Worm (Caenorhabditis elegans) whole organism, L2 larva: Measurements from ENCODE around the gene srw-48.

Source experiments
- F13H6.1 ChIP-seq: sonication (generic microtip); optimal IDR thresholded peaks from 2 replicates; lab custom pipeline; 2016; ENCODE audit warnings: missing genetic modification characterization, missing compliant biosample characterization
- Y55F3AM.14 ChIP-seq: fragments of 200-800 bp; sonication (Bioruptor generic); optimal IDR thresholded peaks from 2 replicates; lab custom pipeline; 2018; ENCODE audit warnings: mild to moderate bottlenecking, missing genetic modification characterization, missing compliant biosample characterization
- alr-1 ChIP-seq: fragments of 150-350 bp; optimal IDR thresholded peaks from 2 replicates; lab custom pipeline; 2014; ENCODE audit warnings: missing biosample characterization, missing genetic modification characterization
- aly-2 ChIP-seq: fragments of 150-350 bp; optimal IDR thresholded peaks from 2 replicates; lab custom pipeline; 2014; ENCODE audit warnings: missing biosample characterization, missing genetic modification characterization
- blmp-1 ChIP-seq: sonication (generic microtip); optimal IDR thresholded peaks from 2 replicates; lab custom pipeline; 2017; ENCODE audit warnings: missing genetic modification characterization, mild to moderate bottlenecking, missing compliant biosample characterization, antibody characterized with exemption, moderate library complexity; ENCODE audit not compliant: insufficient read depth
- ceh-16 ChIP-seq: fragments of 150-350 bp; optimal IDR thresholded peaks from 2 replicates; lab custom pipeline; 2014; ENCODE audit warnings: missing biosample characterization, missing genetic modification characterization
- ceh-82 ChIP-seq: fragments of 150-350 bp; optimal IDR thresholded peaks from 2 replicates; lab custom pipeline; 2014; ENCODE audit warnings: missing biosample characterization, missing genetic modification characterization
- dmd-4 ChIP-seq: sonication (generic microtip); optimal IDR thresholded peaks from 2 replicates; lab custom pipeline; 2017; ENCODE audit warnings: missing biosample characterization, missing genetic modification characterization
- elt-1 ChIP-seq: fragments of 150-350 bp; optimal IDR thresholded peaks from 2 replicates; lab custom pipeline; 2014; ENCODE audit warnings: missing biosample characterization, missing genetic modification characterization
- elt-3 ChIP-seq: sonication (generic microtip); optimal IDR thresholded peaks from 2 replicates; lab custom pipeline; 2017; ENCODE audit warnings: missing biosample characterization, missing genetic modification characterization
- fos-1 ChIP-seq: fragments of 150-350 bp; optimal IDR thresholded peaks from 2 replicates; lab custom pipeline; 2014; ENCODE audit warnings: missing biosample characterization, missing genetic modification characterization
- lin-13 ChIP-seq: fragments of 150-350 bp; optimal IDR thresholded peaks from 2 replicates; lab custom pipeline; 2014; ENCODE audit warnings: missing biosample characterization, missing genetic modification reagents, missing genetic modification characterization
- lin-39 ChIP-seq: fragments of 150-350 bp; optimal IDR thresholded peaks from 2 replicates; lab custom pipeline; 2014; ENCODE audit warnings: missing biosample characterization, missing genetic modification reagents, missing genetic modification characterization
- lsy-2 ChIP-seq, 2 experiments: fragments of 150-350 bp in 1 of 2; sonication (generic microtip) in 1 of 2; optimal IDR thresholded peaks; 2 replicates each; lab custom pipeline; 2014 to 2017; ENCODE audit warnings: missing biosample characterization in 2 of 2, missing genetic modification characterization in 2 of 2
- mab-5 ChIP-seq: fragments of 150-350 bp; optimal IDR thresholded peaks from 2 replicates; lab custom pipeline; 2014; ENCODE audit warnings: missing biosample characterization, missing genetic modification characterization
- mbf-1 ChIP-seq: sonication (generic microtip); optimal IDR thresholded peaks from 2 replicates; lab custom pipeline; 2017; ENCODE audit warnings: missing biosample characterization, missing genetic modification characterization
- nhr-12 ChIP-seq: fragments of 150-350 bp; optimal IDR thresholded peaks from 2 replicates; lab custom pipeline; 2014; ENCODE audit warnings: missing biosample characterization, missing genetic modification characterization
- nhr-21 ChIP-seq: fragments of 150-350 bp; optimal IDR thresholded peaks from 2 replicates; lab custom pipeline; 2014; ENCODE audit warnings: missing biosample characterization, missing genetic modification characterization
- peb-1 ChIP-seq: fragments of 150-350 bp; optimal IDR thresholded peaks from 2 replicates; lab custom pipeline; 2014; ENCODE audit warnings: missing biosample characterization, missing genetic modification characterization
- skn-1 ChIP-seq: sonication (generic microtip); optimal IDR thresholded peaks from 2 replicates; lab custom pipeline; 2017; ENCODE audit warnings: missing biosample characterization, missing genetic modification characterization
- sma-3 ChIP-seq: sonication (generic microtip); optimal IDR thresholded peaks from 2 replicates; lab custom pipeline; 2016; ENCODE audit warnings: missing genetic modification reagents, missing genetic modification characterization, missing compliant biosample characterization
- sma-9 ChIP-seq, 2 experiments: fragments of 150-350 bp in 1 of 2; sonication (generic microtip) in 1 of 2; optimal IDR thresholded peaks; 2 replicates each; lab custom pipeline; 2014 to 2016; ENCODE audit warnings: missing genetic modification characterization in 2 of 2, mild to moderate bottlenecking in 1 of 2, missing biosample characterization in 1 of 2, missing compliant biosample characterization in 1 of 2, missing genetic modification reagents in 1 of 2, moderate library complexity in 1 of 2
- snpc-4 ChIP-seq: fragments of 150-350 bp; optimal IDR thresholded peaks from 2 replicates; lab custom pipeline; 2014; ENCODE audit warnings: missing biosample characterization, missing genetic modification characterization
- unc-39 ChIP-seq: fragments of 150-350 bp; optimal IDR thresholded peaks from 2 replicates; lab custom pipeline; 2014; ENCODE audit warnings: missing biosample characterization, missing genetic modification characterization
- unc-55 ChIP-seq: fragments of 150-350 bp; sonication (generic microtip); optimal IDR thresholded peaks from 3 replicates; lab custom pipeline; 2014; ENCODE audit warnings: missing biosample characterization, missing genetic modification reagents, missing genetic modification characterization
- unc-62 ChIP-seq: fragments of 150-350 bp; optimal IDR thresholded peaks from 2 replicates; lab custom pipeline; 2014; ENCODE audit warnings: missing biosample characterization, missing genetic modification reagents, missing genetic modification characterization
- zag-1 ChIP-seq: fragments of 150-350 bp; optimal IDR thresholded peaks from 2 replicates; lab custom pipeline; 2014; ENCODE audit warnings: missing biosample characterization, missing genetic modification characterization
- ztf-1 ChIP-seq: fragments of 200-800 bp; sonication (Bioruptor generic); conservative IDR thresholded peaks from 2 replicates; pipeline ENCODE4 v1.3.6; 2022; ENCODE audit warnings: missing genetic modification characterization, missing compliant biosample characterization
- ztf-4 ChIP-seq: fragments of 150-350 bp; optimal IDR thresholded peaks from 2 replicates; lab custom pipeline; 2014; ENCODE audit warnings: missing biosample characterization, missing genetic modification characterization

The srw-48 gene

ce11 chrV:16459377-16459776 lies 38.6 kb downstream of the srw-48 start:
- TF ChIP-seq alr-1 (tag; lab: Kevin White, UChicago) (no peak), unc-55 (GFP tag; lab: Kevin White, UChicago) (no peak), dmd-4 (tag; lab: Kevin White, UChicago) (no peak), F13H6.1 (tag; lab: Kevin White, UChicago) (no peak), elt-3 (no peak), ceh-82 (tag; lab: Kevin White, UChicago) (no peak), ceh-16 (tag; lab: Kevin White, UChicago) (no peak), elt-1 (tag; lab: Kevin White, UChicago) (no peak), zag-1 (tag; lab: Kevin White, UChicago) (no peak), skn-1 (tag; lab: Kevin White, UChicago) (no peak), fos-1 (tag; lab: Kevin White, UChicago) (no peak), snpc-4 (tag; lab: Kevin White, UChicago) (no peak), lin-13 (GFP tag; lab: Kevin White, UChicago) (no peak), nhr-12 (tag; lab: Kevin White, UChicago) (no peak), sma-9 (GFP tag; optimal IDR thresholded peaks at IDR 0.05; lab: Kevin White, UChicago) (no peak), sma-9 (tag; optimal IDR thresholded peaks at IDR 0.05; lab: Kevin White, UChicago) (no peak)
- TF ChIP-seq, all 48 proteins: peak for 0

- TF ChIP-seq ztf-1 (GFP tag; lab: Robert Waterston, UW) (no peak), blmp-1 (tag; lab: Kevin White, UChicago) (no peak), unc-62 (GFP tag; lab: Kevin White, UChicago) (no peak), mbf-1 (tag; lab: Kevin White, UChicago) (no peak), lin-39 (no peak), alr-1 (tag; lab: Kevin White, UChicago) (no peak), nhr-21 (tag; lab: Kevin White, UChicago) (no peak), mab-5 (tag; lab: Kevin White, UChicago) (no peak), sma-3 (no peak), unc-39 (no peak), ztf-4 (tag; lab: Kevin White, UChicago) (no peak), sma-9 (GFP tag; optimal IDR thresholded peaks at IDR 0.05; lab: Kevin White, UChicago) (no peak), sma-9 (tag; optimal IDR thresholded peaks at IDR 0.05; lab: Kevin White, UChicago) (no peak)
Observed at ce11 chrV:16460866-16461265, 40.1 kb downstream of the srw-48 start, which contains the start of gene srh-142. srh-142 (minus strand) TSS chrV:16460966.

- TF ChIP-seq unc-39 (no peak), lsy-2 (tag; optimal IDR thresholded peaks at IDR 0.05; lab: Kevin White, UChicago) (no peak), ceh-82 (tag; lab: Kevin White, UChicago) (no peak), elt-1 (tag; lab: Kevin White, UChicago) (no peak), mbf-1 (tag; lab: Kevin White, UChicago) (no peak), peb-1 (no peak)
Observed at ce11 chrV:16467840-16468239, 47.0 kb downstream of the srw-48 start, which contains the start of gene sru-44. sru-44 (minus strand) TSS chrV:16467940.

ce11 chrV:16470916-16471315 lies 50.1 kb downstream of the srw-48 start, which contains the start of gene srh-138:
srh-138 (minus strand) TSS chrV:16471016.
- no peak for TF ChIP-seq ztf-1 (GFP tag; lab: Robert Waterston, UW)
- no peak for TF ChIP-seq Y55F3AM.14 (GFP tag; lab: Kevin White, UChicago)
- TF ChIP-seq unc-62 (GFP tag; lab: Kevin White, UChicago) = no peak
- no peak for TF ChIP-seq lsy-2 (tag; optimal IDR thresholded peaks at IDR 0.05; lab: Kevin White, UChicago)
- no peak for TF ChIP-seq aly-2 (tag; lab: Kevin White, UChicago)
- no peak for TF ChIP-seq mab-5 (tag; lab: Kevin White, UChicago)
- no peak for TF ChIP-seq blmp-1 (tag; lab: Kevin White, UChicago)
- TF ChIP-seq ceh-82 (tag; lab: Kevin White, UChicago) = no peak
- TF ChIP-seq peb-1 = no peak

- no peak for TF ChIP-seq elt-3
Observed at ce11 chrV:16471995-16472563, 51.3 kb downstream of the srw-48 start, which contains the start of gene srw-35. srw-35 (plus strand) TSS chrV:16472513.
